Worm (Caenorhabditis elegans) whole organism, L2 larva: ENCODE measurements around the gene F54A3.5.

ENCODE experiments used
- ZK546.5 ChIP-seq: sonication (generic microtip); optimal IDR thresholded peaks from 2 replicates; lab custom pipeline; 2017; ENCODE audit warnings: missing biosample characterization, missing genetic modification characterization
- aly-2 ChIP-seq: fragments of 150-350 bp; optimal IDR thresholded peaks from 2 replicates; lab custom pipeline; 2014; ENCODE audit warnings: missing biosample characterization, missing genetic modification characterization
- ama-1 ChIP-seq: fragments of 150-350 bp; optimal IDR thresholded peaks from 2 replicates; lab custom pipeline; 2018; ENCODE audit warnings: inconsistent platforms
- egl-27 ChIP-seq: sonication (generic microtip); optimal IDR thresholded peaks from 3 replicates; lab custom pipeline; 2017; ENCODE audit warnings: missing biosample characterization, missing genetic modification reagents, missing genetic modification characterization
- fos-1 ChIP-seq: fragments of 150-350 bp; optimal IDR thresholded peaks from 2 replicates; lab custom pipeline; 2014; ENCODE audit warnings: missing biosample characterization, missing genetic modification characterization
- lin-13 ChIP-seq: fragments of 150-350 bp; optimal IDR thresholded peaks from 2 replicates; lab custom pipeline; 2014; ENCODE audit warnings: missing biosample characterization, missing genetic modification reagents, missing genetic modification characterization
- lin-39 ChIP-seq: fragments of 150-350 bp; optimal IDR thresholded peaks from 2 replicates; lab custom pipeline; 2014; ENCODE audit warnings: missing biosample characterization, missing genetic modification reagents, missing genetic modification characterization
- mdl-1 ChIP-seq, 2 experiments: fragments of 150-350 bp in 1 of 2; sonication (generic microtip) in 1 of 2; optimal IDR thresholded peaks; 2 replicates each; lab custom pipeline; 2017; ENCODE audit warnings: missing biosample characterization in 2 of 2, missing genetic modification characterization in 2 of 2
- nhr-6 ChIP-seq: fragments of 150-350 bp; optimal IDR thresholded peaks from 2 replicates; lab custom pipeline; 2014; ENCODE audit warnings: missing biosample characterization, missing genetic modification characterization
- skn-1 ChIP-seq: sonication (generic microtip); optimal IDR thresholded peaks from 2 replicates; lab custom pipeline; 2017; ENCODE audit warnings: missing biosample characterization, missing genetic modification characterization
- unc-62 ChIP-seq: fragments of 150-350 bp; optimal IDR thresholded peaks from 2 replicates; lab custom pipeline; 2014; ENCODE audit warnings: missing biosample characterization, missing genetic modification reagents, missing genetic modification characterization
- zag-1 ChIP-seq: fragments of 150-350 bp; optimal IDR thresholded peaks from 2 replicates; lab custom pipeline; 2014; ENCODE audit warnings: missing biosample characterization, missing genetic modification characterization
- ztf-11 ChIP-seq: sonication (generic microtip); optimal IDR thresholded peaks from 2 replicates; lab custom pipeline; 2017; ENCODE audit warnings: missing biosample characterization, missing genetic modification characterization

- no peak for TF ChIP-seq fos-1
- TF ChIP-seq aly-2 (tag; lab: Kevin White, UChicago), result no peak
- TF ChIP-seq ZK546.5 (tag; lab: Kevin White, UChicago), result no peak
- no peak for TF ChIP-seq ama-1
- no peak for TF ChIP-seq ztf-11
- TF ChIP-seq skn-1 (tag; lab: Kevin White, UChicago), result no peak
- TF ChIP-seq nhr-6 (tag; lab: Kevin White, UChicago), result no peak
- TF ChIP-seq unc-62 (GFP tag; lab: Kevin White, UChicago), result no peak
- no peak for TF ChIP-seq mdl-1 (tag; optimal IDR thresholded peaks at IDR 0.05; lab: Kevin White, UChicago)
- no peak for TF ChIP-seq lin-39 (tag; lab: Kevin White, UChicago)
- no peak for TF ChIP-seq zag-1 (tag; lab: Kevin White, UChicago)
- no peak for TF ChIP-seq egl-27 (tag; lab: Kevin White, UChicago)
- no peak for TF ChIP-seq lin-13 (GFP tag; lab: Kevin White, UChicago)
These were observed 28.2 kb upstream of the F54A3.5 start for ce11 chrII:2253676-2254075.
